Worm (Caenorhabditis elegans) whole organism, L1 larva: ENCODE data around the gene C01G6.2.

Experiments
- C04F5.9 ChIP-seq: sonication (generic microtip); optimal IDR thresholded peaks from 2 replicates; lab custom pipeline; 2016; ENCODE audit warnings: missing genetic modification characterization, missing compliant biosample characterization
- C16A3.4 ChIP-seq: fragments of 150-350 bp; optimal IDR thresholded peaks from 2 replicates; lab custom pipeline; 2014; ENCODE audit warnings: missing biosample characterization, missing genetic modification characterization
- Y116A8C.19 ChIP-seq: sonication (generic microtip); optimal IDR thresholded peaks from 2 replicates; lab custom pipeline; 2016; ENCODE audit warnings: missing compliant biosample characterization, missing genetic modification characterization, borderline replicate concordance
- aha-1 ChIP-seq: fragments of 150-350 bp; optimal IDR thresholded peaks from 2 replicates; lab custom pipeline; 2014; ENCODE audit warnings: missing biosample characterization, missing genetic modification characterization
- alr-1 ChIP-seq: fragments of 200-800 bp; sonication (Bioruptor generic); optimal IDR thresholded peaks from 2 replicates; lab custom pipeline; 2018; ENCODE audit warnings: borderline replicate concordance, mild to moderate bottlenecking, missing genetic modification characterization, missing compliant biosample characterization
- aly-2 ChIP-seq: fragments of 150-350 bp; optimal IDR thresholded peaks from 2 replicates; lab custom pipeline; 2014; ENCODE audit warnings: missing biosample characterization, missing genetic modification characterization
- ama-1 ChIP-seq: fragments of 150-350 bp; optimal IDR thresholded peaks from 2 replicates; lab custom pipeline; 2014
- blmp-1 ChIP-seq: fragments of 150-350 bp; optimal IDR thresholded peaks from 2 replicates; lab custom pipeline; 2014; ENCODE audit warnings: missing biosample characterization, missing genetic modification characterization
- ceh-90 ChIP-seq: sonication (generic microtip); optimal IDR thresholded peaks from 2 replicates; lab custom pipeline; 2016; ENCODE audit warnings: missing genetic modification characterization, missing compliant biosample characterization
- ces-1 ChIP-seq: fragments of 150-350 bp; optimal IDR thresholded peaks from 2 replicates; lab custom pipeline; 2014; ENCODE audit warnings: missing biosample characterization, missing genetic modification reagents, missing genetic modification characterization
- dpl-1 ChIP-seq, 3 experiments: fragments of 150-350 bp in 2 of 3; sonication (generic microtip) in 1 of 3; optimal IDR thresholded peaks; 2 replicates each; lab custom pipeline; 2014 to 2017; ENCODE audit warnings: missing biosample characterization in 3 of 3, missing genetic modification characterization in 3 of 3, missing genetic modification reagents in 3 of 3
- efl-1 ChIP-seq, 4 experiments: fragments of 150-350 bp; optimal IDR thresholded peaks in 3 of 4; peaks in 1 of 4; 1 replicate in 1 of 4; 2 replicates in 3 of 4; lab custom pipeline; 2014; ENCODE audit warnings: missing biosample characterization in 2 of 4, missing genetic modification characterization in 2 of 4, missing genetic modification reagents in 2 of 4
- egl-13 ChIP-seq: sonication (generic microtip); optimal IDR thresholded peaks from 2 replicates; lab custom pipeline; 2016; ENCODE audit warnings: missing genotype, missing genetic modification reagents, missing genetic modification characterization, missing compliant biosample characterization
- egl-27 ChIP-seq, 2 experiments: fragments of 150-350 bp in 1 of 2; sonication (generic microtip); optimal IDR thresholded peaks; 3 replicates each; lab custom pipeline; 2017 to 2018; ENCODE audit warnings: missing biosample characterization in 2 of 2, missing genetic modification characterization in 2 of 2, missing genetic modification reagents in 2 of 2
- ets-5 ChIP-seq: fragments of 200-800 bp; sonication (Bioruptor generic); IDR thresholded peaks from 2 replicates; pipeline ENCODE4 v1.3.6; 2022; ENCODE audit warnings: missing genetic modification characterization, missing compliant biosample characterization
- fkh-4 ChIP-seq: sonication (generic microtip); optimal IDR thresholded peaks from 2 replicates; lab custom pipeline; 2016; ENCODE audit warnings: missing compliant biosample characterization, missing genetic modification characterization, borderline replicate concordance
- fos-1 ChIP-seq: fragments of 150-350 bp; optimal IDR thresholded peaks from 2 replicates; lab custom pipeline; 2014; ENCODE audit warnings: missing biosample characterization, missing genetic modification characterization
- hlh-17 ChIP-seq: fragments of 200-800 bp; sonication (Bioruptor generic); optimal IDR thresholded peaks from 2 replicates; lab custom pipeline; 2018; ENCODE audit warnings: missing genetic modification characterization, mild to moderate bottlenecking, missing compliant biosample characterization, moderate library complexity, borderline replicate concordance
- hlh-4 ChIP-seq: sonication (generic microtip); optimal IDR thresholded peaks from 2 replicates; lab custom pipeline; 2016; ENCODE audit warnings: mild to moderate bottlenecking, missing genetic modification characterization, missing compliant biosample characterization
- hpl-2 ChIP-seq: fragments of 150-350 bp; optimal IDR thresholded peaks from 2 replicates; lab custom pipeline; 2014; ENCODE audit warnings: missing biosample characterization, missing genetic modification reagents, missing genetic modification characterization
- irx-1 ChIP-seq: sonication (generic microtip); optimal IDR thresholded peaks from 2 replicates; lab custom pipeline; 2016; ENCODE audit warnings: missing genetic modification characterization, missing compliant biosample characterization
- isw-1 ChIP-seq: fragments of 200-800 bp; sonication (Bioruptor generic); IDR thresholded peaks from 2 replicates; pipeline ENCODE4 v1.3.6; 2022; ENCODE audit warnings: missing genetic modification characterization, missing compliant biosample characterization
- jun-1 ChIP-seq: fragments of 150-350 bp; optimal IDR thresholded peaks from 2 replicates; lab custom pipeline; 2014; ENCODE audit warnings: missing biosample characterization, missing genetic modification reagents, missing genetic modification characterization
- lin-13 ChIP-seq: fragments of 150-350 bp; optimal IDR thresholded peaks from 2 replicates; lab custom pipeline; 2014; ENCODE audit warnings: missing biosample characterization, missing genetic modification reagents, missing genetic modification characterization
- lin-15B ChIP-seq: fragments of 150-350 bp; sonication (generic microtip); optimal IDR thresholded peaks from 3 replicates; lab custom pipeline; 2014; ENCODE audit warnings: missing biosample characterization, missing genetic modification characterization
- lir-3 ChIP-seq: sonication (generic microtip); optimal IDR thresholded peaks from 2 replicates; lab custom pipeline; 2016; ENCODE audit warnings: mild to moderate bottlenecking, missing genetic modification characterization, moderate library complexity, missing compliant biosample characterization; ENCODE audit not compliant: poor library complexity
- lsy-2 ChIP-seq, 2 experiments: fragments of 150-350 bp; optimal IDR thresholded peaks; 2 replicates each; lab custom pipeline; 2014; ENCODE audit warnings: missing biosample characterization in 2 of 2, missing genetic modification characterization in 2 of 2
- mef-2 ChIP-seq: fragments of 150-350 bp; optimal IDR thresholded peaks from 2 replicates; lab custom pipeline; 2014; ENCODE audit warnings: missing biosample characterization, missing genetic modification characterization
- mep-1 ChIP-seq: fragments of 150-350 bp; optimal IDR thresholded peaks from 2 replicates; lab custom pipeline; 2014; ENCODE audit warnings: missing biosample characterization, missing genetic modification characterization
- nhr-11 ChIP-seq: fragments of 150-350 bp; optimal IDR thresholded peaks from 2 replicates; lab custom pipeline; 2014; ENCODE audit warnings: missing biosample characterization, missing genetic modification characterization
- nhr-12 ChIP-seq: sonication (generic microtip); optimal IDR thresholded peaks from 2 replicates; lab custom pipeline; 2017; ENCODE audit warnings: missing biosample characterization, missing genetic modification characterization
- nhr-19 ChIP-seq: fragments of 200-800 bp; sonication (Bioruptor generic); conservative IDR thresholded peaks from 2 replicates; pipeline ENCODE4 v1.3.6; 2022; ENCODE audit warnings: missing genetic modification characterization, missing compliant biosample characterization
- nhr-20 ChIP-seq: sonication (generic microtip); optimal IDR thresholded peaks from 2 replicates; lab custom pipeline; 2016; ENCODE audit warnings: mild to moderate bottlenecking, missing genetic modification characterization, missing compliant biosample characterization
- nhr-47 ChIP-seq: sonication (generic microtip); optimal IDR thresholded peaks from 2 replicates; lab custom pipeline; 2016; ENCODE audit warnings: mild to moderate bottlenecking, missing genetic modification characterization, moderate library complexity, missing compliant biosample characterization
- nhr-85 ChIP-seq: sonication (generic microtip); peaks from one replicate; lab custom pipeline; 2016; ENCODE audit warnings: missing genetic modification characterization, inconsistent platforms, missing compliant biosample characterization
- pax-3 ChIP-seq: fragments of 200-800 bp; sonication (Bioruptor generic); optimal IDR thresholded peaks from 2 replicates; lab custom pipeline; 2018; ENCODE audit warnings: mild to moderate bottlenecking, missing genetic modification characterization, moderate library complexity, missing compliant biosample characterization
- skn-1 ChIP-seq: fragments of 150-350 bp; optimal IDR thresholded peaks from 2 replicates; lab custom pipeline; 2014; ENCODE audit warnings: missing biosample characterization, missing genetic modification characterization
- snu-23 ChIP-seq: sonication (generic microtip); optimal IDR thresholded peaks from 2 replicates; lab custom pipeline; 2016; ENCODE audit warnings: missing genetic modification characterization, missing compliant biosample characterization
- sox-4 ChIP-seq: sonication (generic microtip); optimal IDR thresholded peaks from 2 replicates; lab custom pipeline; 2016; ENCODE audit warnings: missing genetic modification characterization, missing compliant biosample characterization
- swsn-7 ChIP-seq: sonication (generic microtip); optimal IDR thresholded peaks from 2 replicates; lab custom pipeline; 2016; ENCODE audit warnings: missing genetic modification characterization, missing compliant biosample characterization
- tbx-2 ChIP-seq: sonication (generic microtip); optimal IDR thresholded peaks from 2 replicates; lab custom pipeline; 2016; ENCODE audit warnings: missing genetic modification characterization, missing compliant biosample characterization
- unc-130 ChIP-seq: fragments of 150-350 bp; optimal IDR thresholded peaks from 2 replicates; lab custom pipeline; 2017; ENCODE audit warnings: missing biosample characterization, missing genetic modification characterization, inconsistent platforms
- unc-86 ChIP-seq: sonication (generic microtip); optimal IDR thresholded peaks from 2 replicates; lab custom pipeline; 2016; ENCODE audit warnings: missing genetic modification characterization, missing compliant biosample characterization
- xbp-1 ChIP-seq: sonication (generic microtip); optimal IDR thresholded peaks from 2 replicates; lab custom pipeline; 2016; ENCODE audit warnings: missing genetic modification characterization, missing compliant biosample characterization
- zag-1 ChIP-seq: fragments of 150-350 bp; optimal IDR thresholded peaks from 2 replicates; lab custom pipeline; 2014; ENCODE audit warnings: missing biosample characterization, missing genetic modification characterization
- zip-4 ChIP-seq: fragments of 200-800 bp; sonication (Bioruptor generic); optimal IDR thresholded peaks from 2 replicates; lab custom pipeline; 2018; ENCODE audit warnings: mild to moderate bottlenecking, missing genetic modification characterization, moderate library complexity, missing compliant biosample characterization
- ztf-11 ChIP-seq, 2 experiments: sonication (generic microtip); optimal IDR thresholded peaks; 2 replicates each; lab custom pipeline; 2016 to 2017; ENCODE audit warnings: missing genetic modification characterization in 2 of 2, missing biosample characterization in 1 of 2, missing compliant biosample characterization in 1 of 2
- ztf-4 ChIP-seq: fragments of 150-350 bp; optimal IDR thresholded peaks from 2 replicates; lab custom pipeline; 2014; ENCODE audit warnings: missing biosample characterization, missing genetic modification characterization

Gene C01G6.2

ce11 chrII:9281595-9281994, 14.7 kb downstream of the C01G6.2 start (continued):
- TF ChIP-seq unc-86 (tag; lab: Kevin White, UChicago) (no peak), zip-4 (GFP tag; lab: Kevin White, UChicago) (peak; percentile 60), fkh-4 (tag; lab: Kevin White, UChicago) (no peak), unc-130 (tag; lab: Kevin White, UChicago) (peak; percentile 33), nhr-47 (tag; lab: Kevin White, UChicago) (peak; percentile 4)

- TF ChIP-seq efl-1 (optimal IDR thresholded peaks at IDR 0.05; lab: Kevin White, UChicago) (no peak), efl-1 (GFP tag; optimal IDR thresholded peaks at IDR 0.05 in 1 of 2; lab: Kevin White, UChicago) (peak in 1 of 2 experiments; percentile 11), zip-4 (GFP tag; lab: Kevin White, UChicago) (no peak)
Measured at ce11 chrII:9282065-9282464, 15.2 kb downstream of the C01G6.2 start.

DNA sequence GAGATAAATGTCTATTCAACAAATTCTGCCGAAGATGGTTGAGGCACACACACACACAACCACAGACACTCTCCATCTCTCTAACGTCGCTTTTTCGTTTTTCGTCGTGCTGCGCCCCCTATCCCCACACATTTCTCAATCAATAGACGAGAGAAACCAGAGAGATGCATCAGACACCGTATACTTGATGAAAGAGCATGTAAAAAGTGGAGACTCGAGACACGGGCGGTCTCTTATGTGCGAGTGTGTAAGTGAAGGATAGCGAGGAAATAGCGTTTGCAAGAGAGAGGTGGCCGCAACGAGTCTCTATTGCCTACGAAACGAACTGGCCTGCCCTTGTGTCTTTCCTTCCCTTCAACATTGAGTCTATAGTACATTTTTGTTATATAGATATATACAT, 15.9 kb downstream of the C01G6.2 start:
- TF ChIP-seq pax-3 (tag; lab: Kevin White, UChicago) (peak; percentile 31), nhr-20 (tag; lab: Kevin White, UChicago) (peak; percentile 98), irx-1 (tag; lab: Kevin White, UChicago) (peak; percentile 71), nhr-12 (tag; lab: Kevin White, UChicago) (no peak), ztf-4 (peak; percentile 92), ceh-90 (tag; lab: Kevin White, UChicago) (no peak), skn-1 (tag; lab: Kevin White, UChicago) (peak; percentile 72), egl-27 (tag; optimal IDR thresholded peaks at IDR 0.05; lab: Kevin White, UChicago) (peak; percentile 50 to 59), fkh-4 (tag; lab: Kevin White, UChicago) (no peak), zag-1 (tag; lab: Kevin White, UChicago) (peak; percentile 38), nhr-85 (tag; lab: Kevin White, UChicago) (peak; percentile 96), nhr-11 (tag; lab: Kevin White, UChicago) (peak; percentile 62), ets-5 (GFP tag; lab: Robert Waterston, UW) (no peak), ces-1 (no peak), isw-1 (GFP tag; lab: Robert Waterston, UW) (peak; percentile 62), hpl-2 (GFP tag; lab: Kevin White, UChicago) (peak; percentile 61), unc-130 (tag; lab: Kevin White, UChicago) (peak; percentile 66), alr-1 (tag; lab: Kevin White, UChicago) (no peak), ztf-11 (tag; optimal IDR thresholded peaks at IDR 0.05; lab: Kevin White, UChicago) (peak in 1 of 2 experiments; percentile 73), sox-4 (peak; percentile 52), aha-1 (tag; lab: Kevin White, UChicago) (peak; percentile 9), nhr-19 (GFP tag; lab: Robert Waterston, UW) (peak; percentile 87), swsn-7 (tag; lab: Kevin White, UChicago) (peak; percentile 94), mef-2 (tag; lab: Kevin White, UChicago) (peak; percentile 57), jun-1 (tag; lab: Kevin White, UChicago) (peak; percentile 92), lsy-2 (tag; optimal IDR thresholded peaks at IDR 0.05; lab: Kevin White, UChicago) (peak; percentile 89 to 96), aly-2 (peak; percentile 75), dpl-1 (GFP tag; optimal IDR thresholded peaks at IDR 0.05; lab: Kevin White, UChicago) (peak; percentile 61 to 65 (median 64)), C04F5.9 (tag; lab: Kevin White, UChicago) (peak; percentile 44), tbx-2 (peak; percentile 94), efl-1 (optimal IDR thresholded peaks at IDR 0.05; lab: Kevin White, UChicago) (peak; percentile 80 to 88), efl-1 (GFP tag; optimal IDR thresholded peaks at IDR 0.05 in 1 of 2; lab: Kevin White, UChicago) (peak; percentile 52 to 88), egl-13 (tag; lab: Kevin White, UChicago) (peak; percentile 46), C16A3.4 (tag; lab: Kevin White, UChicago) (peak; percentile 89), Y116A8C.19 (tag; lab: Kevin White, UChicago) (no peak), mep-1 (tag; lab: Kevin White, UChicago) (peak; percentile 90), snu-23 (peak; percentile 98), lir-3 (tag; lab: Kevin White, UChicago) (peak; percentile 77), blmp-1 (tag; lab: Kevin White, UChicago) (peak; percentile 75), fos-1 (peak; percentile 72), lin-13 (GFP tag; lab: Kevin White, UChicago) (peak; percentile 85), lin-15B (tag; lab: Kevin White, UChicago) (no peak), xbp-1 (peak; percentile 88), hlh-17 (GFP tag; lab: Kevin White, UChicago) (no peak), hlh-4 (tag; lab: Kevin White, UChicago) (no peak), ama-1 (peak; percentile 76)
